Worm (Caenorhabditis elegans) whole organism, L2 larva: Measurements from ENCODE around the gene pals-31.

Experiments
- blmp-1 ChIP-seq: sonication (generic microtip); optimal IDR thresholded peaks from 2 replicates; lab custom pipeline; 2017; ENCODE audit warnings: missing genetic modification characterization, mild to moderate bottlenecking, missing compliant biosample characterization, antibody characterized with exemption, moderate library complexity; ENCODE audit not compliant: insufficient read depth
- ceh-16 ChIP-seq: fragments of 150-350 bp; optimal IDR thresholded peaks from 2 replicates; lab custom pipeline; 2014; ENCODE audit warnings: missing biosample characterization, missing genetic modification characterization
- ceh-82 ChIP-seq: fragments of 150-350 bp; optimal IDR thresholded peaks from 2 replicates; lab custom pipeline; 2014; ENCODE audit warnings: missing biosample characterization, missing genetic modification characterization
- elt-1 ChIP-seq: fragments of 150-350 bp; optimal IDR thresholded peaks from 2 replicates; lab custom pipeline; 2014; ENCODE audit warnings: missing biosample characterization, missing genetic modification characterization
- lin-11 ChIP-seq: fragments of 150-350 bp; sonication (generic microtip); optimal IDR thresholded peaks from 2 replicates; lab custom pipeline; 2014; ENCODE audit warnings: missing biosample characterization, missing genetic modification characterization, inconsistent platforms, mixed read lengths
- lin-13 ChIP-seq: fragments of 150-350 bp; optimal IDR thresholded peaks from 2 replicates; lab custom pipeline; 2014; ENCODE audit warnings: missing biosample characterization, missing genetic modification reagents, missing genetic modification characterization
- nhr-11 ChIP-seq: fragments of 150-350 bp; optimal IDR thresholded peaks from 2 replicates; lab custom pipeline; 2014; ENCODE audit warnings: missing biosample characterization, missing genetic modification characterization
- ztf-4 ChIP-seq: fragments of 150-350 bp; optimal IDR thresholded peaks from 2 replicates; lab custom pipeline; 2014; ENCODE audit warnings: missing biosample characterization, missing genetic modification characterization

DNA sequence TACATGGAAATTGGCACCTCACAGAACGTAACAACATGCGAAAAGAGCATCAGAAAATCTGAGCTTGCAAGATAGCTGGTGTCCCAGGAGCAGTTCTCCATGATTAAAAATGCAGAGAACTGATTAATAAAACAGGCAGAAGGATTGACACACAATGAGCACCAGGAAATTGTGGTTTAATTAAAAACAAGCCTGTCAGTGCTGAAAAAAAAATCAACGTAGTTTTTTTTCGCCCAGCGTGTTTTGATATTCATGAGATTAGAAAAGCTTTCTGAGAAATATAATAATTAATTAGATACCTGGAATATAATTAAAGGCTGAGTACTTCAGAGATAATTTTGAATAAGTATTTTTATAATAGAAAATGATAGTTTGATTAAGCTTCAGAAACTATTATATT is 21.3 kb downstream of the pals-31 start, which contains the start of gene srh-246:
- TF ChIP-seq nhr-11 (tag; lab: Kevin White, UChicago) (no peak), lin-13 (GFP tag; lab: Kevin White, UChicago) (no peak), blmp-1 (no peak), elt-1 (no peak), lin-11 (tag; lab: Kevin White, UChicago) (no peak), ceh-82 (tag; lab: Kevin White, UChicago) (no peak), ztf-4 (no peak), ceh-16 (tag; lab: Kevin White, UChicago) (no peak)
